Worm (Caenorhabditis elegans) whole organism, young adult: ENCODE results near the gene F47F2.3.

Experiments used
- bed-1 ChIP-seq: fragments of 200-800 bp; sonication (Bioruptor generic); IDR thresholded peaks from 2 replicates; pipeline ENCODE4 v1.3.6; 2022; ENCODE audit warnings: missing genetic modification reagents, missing genetic modification characterization, missing compliant biosample characterization
- snpc-4 ChIP-seq, 5 experiments: fragments of 150-350 bp in 1 of 5; sonication (generic microtip) in 4 of 5; optimal IDR thresholded peaks; 2 replicates each; lab custom pipeline; 2014 to 2018; ENCODE audit warnings: missing genetic modification characterization in 5 of 5, missing biosample characterization in 3 of 5, antibody characterized with exemption in 2 of 5, mild to moderate bottlenecking in 2 of 5, missing compliant biosample characterization in 2 of 5, missing genotype in 2 of 5, moderate library complexity in 2 of 5, missing genetic modification reagents in 1 of 5
- unc-62 ChIP-seq: fragments of 150-350 bp; optimal IDR thresholded peaks from 2 replicates; lab custom pipeline; 2014; ENCODE audit warnings: missing biosample characterization, missing genetic modification reagents, missing genetic modification characterization
- ztf-25 ChIP-seq: fragments of 200-800 bp; sonication (Bioruptor generic); IDR thresholded peaks from 2 replicates; pipeline ENCODE4 v1.3.6; 2022; ENCODE audit warnings: missing genetic modification reagents, missing genetic modification characterization, missing compliant biosample characterization

DNA sequence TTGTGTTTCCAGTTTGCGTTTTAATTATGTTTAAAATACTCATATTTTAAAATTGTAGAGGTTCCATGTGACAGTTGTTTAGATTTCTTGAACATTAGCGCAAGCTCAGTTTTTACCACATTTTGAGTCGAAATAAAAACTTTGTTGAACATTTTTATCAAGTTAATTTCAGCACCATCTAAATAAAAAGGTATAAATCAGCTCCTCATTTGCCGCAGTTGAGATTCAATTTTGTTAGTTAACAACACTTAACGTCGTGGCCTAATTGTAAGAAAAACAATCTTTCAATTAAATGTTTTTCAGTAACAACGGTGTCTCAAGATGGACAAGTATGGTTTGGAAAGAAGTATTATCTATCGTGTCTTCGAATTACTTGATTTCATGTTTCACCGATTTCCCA lies 25.3 kb upstream of the F47F2.3 start:
- TF ChIP-seq ztf-25 (GFP tag; lab: Robert Waterston, UW): no peak
- no peak for TF ChIP-seq unc-62
- no peak for TF ChIP-seq snpc-4 (GFP tag; optimal IDR thresholded peaks at IDR 0.05; lab: Kevin White, UChicago)
- TF ChIP-seq snpc-4 (tag; optimal IDR thresholded peaks at IDR 0.05; lab: Kevin White, UChicago): no peak
- TF ChIP-seq bed-1 (GFP tag; lab: Robert Waterston, UW): no peak
